Fruit fly (Drosophila melanogaster) whole organism, pupa: ENCODE results near the gene pira.

Experiments
- CG10348 ChIP-seq: fragments of 200-800 bp; sonication (Bioruptor generic); IDR thresholded peaks from 2 replicates; pipeline ENCODE4 v1.3.6; 2022; ENCODE audit warnings: missing biosample characterization, missing genetic modification characterization
- CG12605 ChIP-seq: fragments of 200-800 bp; sonication (Bioruptor generic); IDR thresholded peaks from 2 replicates; pipeline ENCODE4 v1.3.6; 2022; ENCODE audit warnings: missing biosample characterization, missing genetic modification characterization
- CG13204 ChIP-seq: fragments of 200-800 bp; sonication (Bioruptor generic); optimal IDR thresholded peaks from 2 replicates; lab custom pipeline; 2018; ENCODE audit warnings: missing biosample characterization, mild to moderate bottlenecking, missing genetic modification characterization, moderate library complexity
- CG14655 ChIP-seq: fragments of 200-800 bp; sonication (Bioruptor generic); optimal IDR thresholded peaks from 3 replicates; lab custom pipeline; 2017; ENCODE audit warnings: mild to moderate bottlenecking, missing biosample characterization, missing genetic modification reagents, missing genetic modification characterization
- CG15710 ChIP-seq: fragments of 200-800 bp; sonication (Bioruptor generic); optimal IDR thresholded peaks from 2 replicates; lab custom pipeline; 2018; ENCODE audit warnings: missing biosample characterization, mild to moderate bottlenecking, missing genetic modification characterization, moderate library complexity
- CG17806 ChIP-seq: fragments of 200-800 bp; sonication (Bioruptor generic); optimal IDR thresholded peaks from 2 replicates; lab custom pipeline; 2018; ENCODE audit warnings: missing biosample characterization, mild to moderate bottlenecking, missing genetic modification characterization, moderate library complexity
- CG32121 ChIP-seq: fragments of 200-800 bp; sonication (Bioruptor generic); IDR thresholded peaks from 2 replicates; pipeline ENCODE4 v1.3.6; 2022; ENCODE audit warnings: missing biosample characterization, missing genetic modification characterization
- CG34367 ChIP-seq: fragments of 200-800 bp; sonication (Bioruptor generic); optimal IDR thresholded peaks from 2 replicates; lab custom pipeline; 2018; ENCODE audit warnings: missing biosample characterization, mild to moderate bottlenecking, missing genetic modification characterization
- CG4496 ChIP-seq: fragments of 200-800 bp; sonication (Bioruptor generic); IDR thresholded peaks from 3 replicates; pipeline ENCODE4 v1.3.6; 2022; ENCODE audit warnings: missing biosample characterization, missing genetic modification characterization
- CG8159 ChIP-seq: fragments of 200-800 bp; sonication (Bioruptor generic); optimal IDR thresholded peaks from 3 replicates; lab custom pipeline; 2018; ENCODE audit warnings: missing biosample characterization, mild to moderate bottlenecking, missing genetic modification characterization, moderate library complexity
- CG8301 ChIP-seq: fragments of 200-800 bp; sonication (Bioruptor generic); optimal IDR thresholded peaks from 2 replicates; lab custom pipeline; 2018; ENCODE audit warnings: missing biosample characterization, mild to moderate bottlenecking, missing genetic modification characterization
- CG9948 ChIP-seq: fragments of 200-800 bp; sonication (Bioruptor generic); optimal IDR thresholded peaks from 2 replicates; lab custom pipeline; 2018; ENCODE audit warnings: missing biosample characterization, mild to moderate bottlenecking, missing genetic modification characterization, moderate library complexity
- D1 ChIP-seq: fragments of 200-800 bp; sonication (Bioruptor generic); optimal IDR thresholded peaks from 2 replicates; lab custom pipeline; 2018; ENCODE audit warnings: missing biosample characterization, mild to moderate bottlenecking, missing genetic modification characterization, moderate library complexity
- EcR ChIP-seq: fragments of 200-800 bp; sonication (Bioruptor generic); optimal IDR thresholded peaks from 3 replicates; lab custom pipeline; 2019; ENCODE audit warnings: missing biosample characterization, missing genetic modification characterization, mild to moderate bottlenecking, moderate library complexity, missing genetic modification reagents
- Ets98B ChIP-seq: fragments of 200-800 bp; sonication (Bioruptor generic); IDR thresholded peaks from 2 replicates; pipeline ENCODE4 v1.3.6; 2022; ENCODE audit warnings: missing biosample characterization, missing genetic modification characterization
- Pif1A ChIP-seq: fragments of 200-800 bp; sonication (Bioruptor generic); optimal IDR thresholded peaks from 3 replicates; lab custom pipeline; 2016; ENCODE audit warnings: missing biosample characterization, missing genetic modification characterization
- Pif1B ChIP-seq: fragments of 200-800 bp; sonication (Bioruptor generic); optimal IDR thresholded peaks from 3 replicates; lab custom pipeline; 2016; ENCODE audit warnings: missing biosample characterization, missing genetic modification characterization
- Snoo ChIP-seq: fragments of 200-800 bp; sonication (Bioruptor generic); optimal IDR thresholded peaks from 3 replicates; lab custom pipeline; 2017; ENCODE audit warnings: missing biosample characterization, mild to moderate bottlenecking, missing genetic modification characterization, inconsistent platforms
- fd96Ca ChIP-seq: fragments of 200-800 bp; sonication (Bioruptor generic); IDR thresholded peaks from 3 replicates; pipeline ENCODE4 v1.3.6; 2022; ENCODE audit warnings: missing biosample characterization, missing genetic modification characterization
- gl ChIP-seq: fragments of 200-800 bp; sonication (Bioruptor generic); optimal IDR thresholded peaks from 2 replicates; lab custom pipeline; 2018; ENCODE audit warnings: missing biosample characterization, mild to moderate bottlenecking, missing genetic modification characterization
- rn ChIP-seq: fragments of 200-800 bp; sonication (Bioruptor generic); IDR thresholded peaks from 2 replicates; pipeline ENCODE4 v1.3.6; 2022; ENCODE audit warnings: missing biosample characterization, missing genetic modification characterization

The pira gene

DNA sequence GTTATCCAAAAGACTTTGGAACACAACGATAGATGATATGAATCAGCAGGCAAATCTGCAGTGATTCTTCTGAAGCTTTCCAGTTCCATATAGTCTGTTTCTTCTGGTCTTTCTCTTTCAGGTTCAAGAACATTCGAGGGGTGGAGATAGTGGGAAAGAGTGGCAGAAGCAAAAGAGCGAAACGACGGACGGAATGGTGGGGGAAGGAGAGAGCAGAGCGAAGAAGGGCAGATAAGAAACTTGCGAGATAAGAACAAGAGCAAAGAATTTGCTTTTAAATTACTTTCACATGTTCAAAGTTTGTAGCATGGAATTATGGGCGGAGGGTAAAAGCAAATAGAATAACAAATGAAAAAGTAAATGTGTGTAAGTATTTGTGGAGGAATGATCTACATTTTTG is 24.4 kb downstream of the pira start:
- TF ChIP-seq EcR (GFP tag; lab: Kevin White, UChicago): peak; percentile 74
- no peak for TF ChIP-seq Ets98B
- TF ChIP-seq CG9948: no peak
- no peak for TF ChIP-seq gl (tag; lab: Kevin White, UChicago)
- no peak for TF ChIP-seq CG17806 (tag; lab: Kevin White, UChicago)
- no peak for TF ChIP-seq CG8301 (tag; lab: Kevin White, UChicago)
- no peak for TF ChIP-seq CG32121
- TF ChIP-seq CG34367: no peak
- TF ChIP-seq CG14655: peak; percentile 37
- no peak for TF ChIP-seq CG10348 (GFP tag; lab: Robert Waterston, UW)
- no peak for TF ChIP-seq rn (GFP tag; lab: Robert Waterston, UW)

DNA sequence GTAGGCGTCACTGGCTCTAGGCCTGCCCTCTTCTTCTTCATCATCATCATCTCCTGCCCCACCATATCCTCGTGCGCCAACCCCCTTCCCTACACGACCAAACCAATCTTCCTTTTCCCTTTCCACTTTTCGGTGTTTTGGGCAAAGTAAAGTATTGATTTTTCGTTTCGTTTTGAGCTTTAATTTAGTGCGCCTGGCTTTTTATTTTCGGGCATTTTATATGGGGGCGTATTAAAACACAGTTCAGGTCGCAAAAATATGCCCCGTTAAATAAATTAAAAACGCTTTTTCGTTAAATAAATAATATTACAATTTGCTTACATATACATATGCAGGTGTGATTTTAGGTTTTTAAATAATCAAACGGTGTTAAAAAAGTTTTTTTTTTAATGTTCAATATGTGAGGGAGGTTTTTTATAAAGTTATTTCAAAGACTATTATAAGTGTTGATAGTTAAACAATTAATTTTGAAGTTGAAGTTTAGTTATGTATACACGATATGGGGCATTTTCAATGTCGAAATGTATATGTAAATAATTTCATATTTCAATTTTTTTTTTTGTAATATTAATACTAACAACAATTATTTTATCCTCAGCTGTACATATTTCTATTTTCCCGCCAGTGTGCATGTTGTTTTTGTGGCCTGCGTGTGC is 25.5 kb downstream of the pira start:
- no peak for TF ChIP-seq CG13204 (GFP tag; lab: Kevin White, UChicago)
- no peak for TF ChIP-seq Ets98B
- peak; percentile 37 for TF ChIP-seq CG15710 (tag; lab: Kevin White, UChicago)
- no peak for TF ChIP-seq CG12605 (GFP tag; lab: Robert Waterston, UW)
- TF ChIP-seq CG8159: peak; percentile 65
- no peak for TF ChIP-seq Pif1A
- TF ChIP-seq CG8301 (tag; lab: Kevin White, UChicago): peak; percentile 13
- no peak for TF ChIP-seq CG10348 (GFP tag; lab: Robert Waterston, UW)
- TF ChIP-seq EcR (GFP tag; lab: Kevin White, UChicago): no peak
- TF ChIP-seq gl (tag; lab: Kevin White, UChicago): no peak
- peak; percentile 11 for TF ChIP-seq CG34367
- TF ChIP-seq Pif1B (GFP tag; lab: Kevin White, UChicago): no peak
- peak; percentile 40; the same call in 1 of the 3 replicates for TF ChIP-seq CG4496 (GFP tag; lab: Robert Waterston, UW)
- peak; percentile 45 for TF ChIP-seq D1
- peak; percentile 42 for TF ChIP-seq CG17806 (tag; lab: Kevin White, UChicago)
- TF ChIP-seq Snoo: peak; percentile 58
- no peak for TF ChIP-seq fd96Ca (GFP tag; lab: Robert Waterston, UW)
- peak; percentile 46 for TF ChIP-seq CG9948
- TF ChIP-seq rn (GFP tag; lab: Robert Waterston, UW): no peak
- peak; percentile 64 for TF ChIP-seq CG32121
- peak; percentile 54 for TF ChIP-seq CG14655
- TF ChIP-seq, all 21 proteins: peak for 11

- TF ChIP-seq Snoo (peak; percentile 71), CG13204 (GFP tag; lab: Kevin White, UChicago) (peak; percentile 92), CG8159 (peak; percentile 79), CG4496 (GFP tag; lab: Robert Waterston, UW) (peak; percentile 95), fd96Ca (GFP tag; lab: Robert Waterston, UW) (peak; percentile 90), CG32121 (peak; percentile 92), Pif1A (peak; percentile 86), EcR (GFP tag; lab: Kevin White, UChicago) (peak; percentile 77), Ets98B (peak; percentile 88), CG10348 (GFP tag; lab: Robert Waterston, UW) (no peak), Pif1B (GFP tag; lab: Kevin White, UChicago) (peak; percentile 85), gl (tag; lab: Kevin White, UChicago) (peak; percentile 90), CG8301 (tag; lab: Kevin White, UChicago) (peak; percentile 74), CG15710 (tag; lab: Kevin White, UChicago) (peak; percentile 84), CG17806 (tag; lab: Kevin White, UChicago) (peak; percentile 69), CG34367 (peak; percentile 81), CG14655 (peak; percentile 87), CG12605 (GFP tag; lab: Robert Waterston, UW) (peak; percentile 91), rn (GFP tag; lab: Robert Waterston, UW) (peak; percentile 78), CG9948 (peak; percentile 80), D1 (peak; percentile 51)
Measured at dm6 chrX:12737057-12737734, 26.2 kb downstream of the pira start.

dm6 chrX:12735478-12736428 is 27.7 kb downstream of the pira start:
- TF ChIP-seq CG8301 (tag; lab: Kevin White, UChicago): peak; percentile 94
- peak; percentile 66 for TF ChIP-seq EcR (GFP tag; lab: Kevin White, UChicago)
- no peak for TF ChIP-seq gl (tag; lab: Kevin White, UChicago)
- TF ChIP-seq CG4496 (GFP tag; lab: Robert Waterston, UW): peak; percentile 33; the same call in 2 of the 3 replicates
- TF ChIP-seq D1: peak; percentile 93
- peak; percentile 84 for TF ChIP-seq CG17806 (tag; lab: Kevin White, UChicago)
- peak; percentile 95 for TF ChIP-seq CG9948
- peak; percentile 39; the same call in 1 of the 2 replicates for TF ChIP-seq CG12605 (GFP tag; lab: Robert Waterston, UW)
- TF ChIP-seq fd96Ca (GFP tag; lab: Robert Waterston, UW): peak; percentile 71
- TF ChIP-seq CG8159: peak; percentile 97
- TF ChIP-seq CG10348 (GFP tag; lab: Robert Waterston, UW): no peak
- TF ChIP-seq rn (GFP tag; lab: Robert Waterston, UW): no peak
- TF ChIP-seq CG14655: peak; percentile 97
- TF ChIP-seq CG15710 (tag; lab: Kevin White, UChicago): peak; percentile 95
- peak; percentile 89 for TF ChIP-seq Pif1A
- peak; percentile 72 for TF ChIP-seq Ets98B
- 0 out of 2 replicates have a peak, but pooled peaks have one; percentile 39 for TF ChIP-seq CG32121
- peak; percentile 82 for TF ChIP-seq CG34367
- TF ChIP-seq Pif1B (GFP tag; lab: Kevin White, UChicago): peak; percentile 89
- no peak for TF ChIP-seq CG13204 (GFP tag; lab: Kevin White, UChicago)
- TF ChIP-seq Snoo: peak; percentile 95
